Worm (Caenorhabditis elegans) whole organism, L3 larva: ENCODE data around the gene mrps-18A.

Experiments used
- R02D3.7 ChIP-seq: fragments of 150-350 bp; optimal IDR thresholded peaks from 2 replicates; lab custom pipeline; 2014; ENCODE audit warnings: missing biosample characterization, missing genetic modification characterization
- ZK546.5 ChIP-seq: sonication (generic microtip); optimal IDR thresholded peaks from 2 replicates; lab custom pipeline; 2017; ENCODE audit warnings: missing biosample characterization, missing genetic modification characterization
- aly-2 ChIP-seq: fragments of 150-350 bp; optimal IDR thresholded peaks from 2 replicates; lab custom pipeline; 2014; ENCODE audit warnings: missing biosample characterization, missing genetic modification characterization
- ama-1 ChIP-seq: fragments of 150-350 bp; optimal IDR thresholded peaks from 2 replicates; lab custom pipeline; 2018
- ceh-16 ChIP-seq: sonication (generic microtip); optimal IDR thresholded peaks from 2 replicates; lab custom pipeline; 2017; ENCODE audit warnings: missing biosample characterization, missing genetic modification characterization
- ceh-28 ChIP-seq: fragments of 150-350 bp; optimal IDR thresholded peaks from 2 replicates; lab custom pipeline; 2014; ENCODE audit warnings: missing biosample characterization, missing genetic modification reagents, missing genetic modification characterization
- ceh-82 ChIP-seq: fragments of 150-350 bp; optimal IDR thresholded peaks from 2 replicates; lab custom pipeline; 2014; ENCODE audit warnings: missing biosample characterization, missing genetic modification characterization
- ceh-9 ChIP-seq: sonication (generic microtip); optimal IDR thresholded peaks from 2 replicates; lab custom pipeline; 2018; ENCODE audit warnings: missing biosample characterization, missing genetic modification characterization
- daf-12 ChIP-seq: fragments of 150-350 bp; optimal IDR thresholded peaks from 2 replicates; lab custom pipeline; 2014; ENCODE audit warnings: missing biosample characterization, missing genetic modification reagents, missing genetic modification characterization
- egl-27 ChIP-seq: sonication (generic microtip); optimal IDR thresholded peaks from 4 replicates; lab custom pipeline; 2017; ENCODE audit warnings: missing biosample characterization, missing genetic modification reagents, missing genetic modification characterization
- egl-5 ChIP-seq: fragments of 150-350 bp; optimal IDR thresholded peaks from 2 replicates; lab custom pipeline; 2017; ENCODE audit warnings: missing biosample characterization, missing genetic modification reagents, missing genetic modification characterization, inconsistent platforms
- elt-1 ChIP-seq: fragments of 150-350 bp; optimal IDR thresholded peaks from 2 replicates; lab custom pipeline; 2014; ENCODE audit warnings: missing biosample characterization, missing genetic modification characterization
- elt-2 ChIP-seq: sonication (generic microtip); optimal IDR thresholded peaks from 2 replicates; lab custom pipeline; 2016; ENCODE audit warnings: missing genetic modification reagents, mild to moderate bottlenecking, missing genetic modification characterization, missing compliant biosample characterization
- elt-3 ChIP-seq, 3 experiments: fragments of 150-350 bp in 1 of 3; sonication (generic microtip) in 2 of 3; optimal IDR thresholded peaks; 2 replicates in 2 of 3; 4 replicates in 1 of 3; lab custom pipeline; 2014 to 2017; ENCODE audit warnings: missing biosample characterization in 3 of 3, missing genetic modification characterization in 3 of 3
- eor-1 ChIP-seq, 2 experiments: fragments of 150-350 bp; optimal IDR thresholded peaks; 2 replicates each; lab custom pipeline; 2014 to 2018; ENCODE audit warnings: missing biosample characterization in 2 of 2, missing genetic modification characterization in 2 of 2
- fkh-10 ChIP-seq: sonication (generic microtip); optimal IDR thresholded peaks from 2 replicates; lab custom pipeline; 2017; ENCODE audit warnings: missing biosample characterization, missing genetic modification reagents, missing genetic modification characterization
- fkh-2 ChIP-seq: fragments of 150-350 bp; optimal IDR thresholded peaks from 2 replicates; lab custom pipeline; 2014; ENCODE audit warnings: missing biosample characterization, missing genetic modification reagents, missing genetic modification characterization
- fos-1 ChIP-seq: fragments of 150-350 bp; optimal IDR thresholded peaks from 2 replicates; lab custom pipeline; 2014; ENCODE audit warnings: missing biosample characterization, missing genetic modification characterization
- hmg-11 ChIP-seq: sonication (generic microtip); optimal IDR thresholded peaks from 2 replicates; lab custom pipeline; 2016; ENCODE audit warnings: missing genetic modification characterization, missing compliant biosample characterization
- jun-1 ChIP-seq: fragments of 150-350 bp; optimal IDR thresholded peaks from 2 replicates; lab custom pipeline; 2014; ENCODE audit warnings: missing biosample characterization, missing genetic modification reagents, missing genetic modification characterization
- lin-15B ChIP-seq: fragments of 150-350 bp; optimal IDR thresholded peaks from 2 replicates; lab custom pipeline; 2014; ENCODE audit warnings: missing biosample characterization, missing genetic modification characterization
- lin-39 ChIP-seq: fragments of 150-350 bp; optimal IDR thresholded peaks from 2 replicates; lab custom pipeline; 2018; ENCODE audit warnings: missing biosample characterization, missing genetic modification reagents, missing genetic modification characterization
- lsy-12 ChIP-seq: sonication (generic microtip); optimal IDR thresholded peaks from 2 replicates; lab custom pipeline; 2016; ENCODE audit warnings: mild to moderate bottlenecking, missing genetic modification characterization, missing compliant biosample characterization
- mdl-1 ChIP-seq: fragments of 150-350 bp; optimal IDR thresholded peaks from 2 replicates; lab custom pipeline; 2014; ENCODE audit warnings: missing biosample characterization, missing genetic modification characterization
- mml-1 ChIP-seq: fragments of 150-350 bp; sonication (generic microtip); optimal IDR thresholded peaks from 3 replicates; lab custom pipeline; 2014; ENCODE audit warnings: missing biosample characterization, missing genetic modification characterization
- nfya-1 ChIP-seq: sonication (generic microtip); optimal IDR thresholded peaks from 2 replicates; lab custom pipeline; 2017; ENCODE audit warnings: missing genetic modification characterization, mild to moderate bottlenecking, missing compliant biosample characterization, antibody characterized with exemption, moderate library complexity; ENCODE audit not compliant: insufficient read depth
- nhr-11 ChIP-seq: fragments of 150-350 bp; optimal IDR thresholded peaks from 2 replicates; lab custom pipeline; 2014; ENCODE audit warnings: missing biosample characterization, missing genetic modification characterization
- nhr-12 ChIP-seq: fragments of 150-350 bp; optimal IDR thresholded peaks from 2 replicates; lab custom pipeline; 2014; ENCODE audit warnings: missing biosample characterization, missing genetic modification characterization
- nhr-23 ChIP-seq: fragments of 150-350 bp; optimal IDR thresholded peaks from 2 replicates; lab custom pipeline; 2014; ENCODE audit warnings: missing biosample characterization, missing genetic modification reagents, missing genetic modification characterization
- nhr-25 ChIP-seq: sonication (generic microtip); optimal IDR thresholded peaks from 2 replicates; lab custom pipeline; 2017; ENCODE audit warnings: missing biosample characterization, missing genetic modification characterization
- nhr-28 ChIP-seq: fragments of 150-350 bp; optimal IDR thresholded peaks from 2 replicates; lab custom pipeline; 2014; ENCODE audit warnings: missing biosample characterization, missing genetic modification characterization
- nhr-43 ChIP-seq: sonication (generic microtip); optimal IDR thresholded peaks from 2 replicates; lab custom pipeline; 2016; ENCODE audit warnings: mild to moderate bottlenecking, missing genetic modification characterization, missing compliant biosample characterization; ENCODE audit not compliant: poor library complexity, severe bottlenecking
- nhr-67 ChIP-seq: fragments of 150-350 bp; optimal IDR thresholded peaks from 2 replicates; lab custom pipeline; 2014; ENCODE audit warnings: missing biosample characterization, missing genetic modification characterization
- nhr-76 ChIP-seq: fragments of 150-350 bp; sonication (generic microtip); optimal IDR thresholded peaks from 5 replicates; lab custom pipeline; 2014; ENCODE audit warnings: missing biosample characterization, missing genetic modification characterization
- nhr-77 ChIP-seq: fragments of 150-350 bp; optimal IDR thresholded peaks from 2 replicates; lab custom pipeline; 2014; ENCODE audit warnings: missing biosample characterization, missing genetic modification characterization
- pha-4 ChIP-seq: fragments of 150-350 bp; optimal IDR thresholded peaks from 2 replicates; lab custom pipeline; 2014; ENCODE audit warnings: missing biosample characterization, missing genetic modification reagents, missing genetic modification characterization
- pqm-1 ChIP-seq: fragments of 150-350 bp; optimal IDR thresholded peaks from 2 replicates; lab custom pipeline; 2017; ENCODE audit warnings: missing biosample characterization, missing genetic modification characterization, inconsistent platforms
- sea-2 ChIP-seq: fragments of 150-350 bp; sonication (generic microtip); optimal IDR thresholded peaks from 4 replicates; lab custom pipeline; 2014; ENCODE audit warnings: missing biosample characterization, missing genetic modification reagents, missing genetic modification characterization
- skn-1 ChIP-seq: fragments of 150-350 bp; optimal IDR thresholded peaks from 2 replicates; lab custom pipeline; 2014; ENCODE audit warnings: missing biosample characterization, missing genetic modification characterization
- snpc-4 ChIP-seq: fragments of 150-350 bp; optimal IDR thresholded peaks from 2 replicates; lab custom pipeline; 2014; ENCODE audit warnings: missing biosample characterization, missing genetic modification characterization
- tbx-2 ChIP-seq: sonication (generic microtip); optimal IDR thresholded peaks from 2 replicates; lab custom pipeline; 2016; ENCODE audit warnings: mild to moderate bottlenecking, missing genetic modification characterization, missing compliant biosample characterization
- unc-39 ChIP-seq: sonication (generic microtip); optimal IDR thresholded peaks from 4 replicates; lab custom pipeline; 2017; ENCODE audit warnings: missing biosample characterization, missing genetic modification characterization
- unc-62 ChIP-seq: fragments of 150-350 bp; sonication (generic microtip); optimal IDR thresholded peaks from 4 replicates; lab custom pipeline; 2014; ENCODE audit warnings: missing biosample characterization, missing genetic modification reagents, missing genetic modification characterization
- zag-1 ChIP-seq: fragments of 150-350 bp; optimal IDR thresholded peaks from 2 replicates; lab custom pipeline; 2014; ENCODE audit warnings: missing biosample characterization, missing genetic modification characterization
- ztf-11 ChIP-seq: fragments of 150-350 bp; optimal IDR thresholded peaks from 2 replicates; lab custom pipeline; 2014; ENCODE audit warnings: missing biosample characterization, missing genetic modification characterization
- ztf-4 ChIP-seq: fragments of 150-350 bp; optimal IDR thresholded peaks from 2 replicates; lab custom pipeline; 2014; ENCODE audit warnings: missing biosample characterization, missing genetic modification characterization

The mrps-18A gene

ce11 chrIII:8310239-8311057, 21.3 kb downstream of the mrps-18A start, which contains the start of gene F10E9.3 (continued):
- TF ChIP-seq ceh-9 (tag; lab: Kevin White, UChicago) (no peak), zag-1 (tag; lab: Kevin White, UChicago) (no peak), egl-5 (tag; lab: Kevin White, UChicago) (no peak), mml-1 (tag; lab: Kevin White, UChicago) (no peak), ZK546.5 (no peak)

ce11 chrIII:8308238-8308637, 23.5 kb downstream of the mrps-18A start, which contains the start of gene F10E9.4:
Gene F10E9.4, plus strand, starts transcription at chrIII:8308538.
- no peak for TF ChIP-seq sea-2
- no peak for TF ChIP-seq R02D3.7 (tag; lab: Kevin White, UChicago)
- TF ChIP-seq elt-2 (tag; lab: Kevin White, UChicago) = no peak
- no peak for TF ChIP-seq pha-4 (tag; lab: Kevin White, UChicago)
- no peak for TF ChIP-seq jun-1
- TF ChIP-seq zag-1 (tag; lab: Kevin White, UChicago) = no peak
- no peak for TF ChIP-seq snpc-4 (tag; lab: Kevin White, UChicago)
- TF ChIP-seq tbx-2 = no peak
- no peak for TF ChIP-seq ceh-82 (tag; lab: Kevin White, UChicago)
- TF ChIP-seq fos-1 (tag; lab: Kevin White, UChicago) = no peak
- no peak for TF ChIP-seq ama-1 (lab: Kevin White, UChicago)
- no peak for TF ChIP-seq nhr-25 (tag; lab: Kevin White, UChicago)

ce11 chrIII:8307356-8307755, 24.4 kb downstream of the mrps-18A start, which contains the start of the genes F10E9.7 and F10E9.5:
Gene F10E9.7, minus strand, starts transcription at chrIII:8307441.
Gene F10E9.5, plus strand, starts transcription at chrIII:8307592.
- TF ChIP-seq ceh-28 (peak; percentile 32), nhr-77 (tag; lab: Kevin White, UChicago) (no peak), unc-39 (tag; lab: Kevin White, UChicago) (no peak), elt-2 (tag; lab: Kevin White, UChicago) (peak; percentile 53), ceh-16 (tag; lab: Kevin White, UChicago) (no peak), fos-1 (tag; lab: Kevin White, UChicago) (no peak), zag-1 (tag; lab: Kevin White, UChicago) (no peak), snpc-4 (tag; lab: Kevin White, UChicago) (peak; percentile 86), ceh-9 (tag; lab: Kevin White, UChicago) (no peak), nhr-43 (peak; percentile 97), ztf-4 (no peak), lin-39 (tag; lab: Kevin White, UChicago) (peak; percentile 62), lsy-12 (tag; lab: Kevin White, UChicago) (peak; percentile 89), ama-1 (lab: Kevin White, UChicago) (no peak), fkh-2 (tag; lab: Kevin White, UChicago) (no peak), lin-15B (peak; percentile 97), nhr-28 (tag; lab: Kevin White, UChicago) (no peak), R02D3.7 (tag; lab: Kevin White, UChicago) (peak; percentile 55), eor-1 (tag; optimal IDR thresholded peaks at IDR 0.05; lab: Kevin White, UChicago) (peak in 1 of 2 experiments; percentile 49), pha-4 (tag; lab: Kevin White, UChicago) (peak; percentile 96), ZK546.5 (no peak), elt-3 (tag; optimal IDR thresholded peaks at IDR 0.05; lab: Kevin White, UChicago) (no peak), ztf-11 (no peak), elt-1 (tag; lab: Kevin White, UChicago) (peak; percentile 17), mml-1 (tag; lab: Kevin White, UChicago) (no peak), nhr-23 (tag; lab: Kevin White, UChicago) (peak; percentile 96), skn-1 (tag; lab: Kevin White, UChicago) (peak; percentile 58), nhr-11 (tag; lab: Kevin White, UChicago) (no peak), sea-2 (no peak), nfya-1 (tag; lab: Kevin White, UChicago) (peak; percentile 89), aly-2 (tag; lab: Kevin White, UChicago) (no peak), hmg-11 (tag; lab: Kevin White, UChicago) (peak; percentile 71), daf-12 (tag; lab: Kevin White, UChicago) (no peak), unc-62 (GFP tag; lab: Kevin White, UChicago) (no peak), mdl-1 (tag; lab: Kevin White, UChicago) (no peak), nhr-76 (tag; lab: Kevin White, UChicago) (no peak), egl-5 (tag; lab: Kevin White, UChicago) (peak; percentile 68), nhr-12 (tag; lab: Kevin White, UChicago) (no peak), pqm-1 (tag; lab: Kevin White, UChicago) (peak; percentile 27), tbx-2 (peak; percentile 56), nhr-25 (tag; lab: Kevin White, UChicago) (peak; percentile 57), egl-27 (tag; lab: Kevin White, UChicago) (no peak), jun-1 (no peak), fkh-10 (GFP tag; lab: Kevin White, UChicago) (peak; percentile 30), ceh-82 (tag; lab: Kevin White, UChicago) (peak; percentile 58), nhr-67 (peak; percentile 60)
